Fruit fly (Drosophila melanogaster) whole organism, wandering third instar larva: ENCODE data around the gene Oseg5.

Source experiments
- Dfd ChIP-seq: fragments of >200 bp; optimal IDR thresholded peaks from 2 replicates; lab custom pipeline; 2017; ENCODE audit warnings: missing biosample characterization, missing genetic modification characterization
- Mio ChIP-seq: sonication (Bioruptor generic); optimal IDR thresholded peaks from 2 replicates; lab custom pipeline; 2016; ENCODE audit warnings: missing biosample characterization, missing genetic modification characterization
- OdsH ChIP-seq: fragments of 200-800 bp; sonication (Bioruptor generic); optimal IDR thresholded peaks from 2 replicates; lab custom pipeline; 2016; ENCODE audit warnings: missing biosample characterization, mild to moderate bottlenecking, missing genetic modification characterization
- br ChIP-seq: fragments of 200-800 bp; sonication (Bioruptor generic); optimal IDR thresholded peaks from 2 replicates; lab custom pipeline; 2016; ENCODE audit warnings: missing biosample characterization, missing genetic modification characterization
- dmrt93B ChIP-seq: fragments of 200-800 bp; sonication (Bioruptor generic); optimal IDR thresholded peaks from 2 replicates; lab custom pipeline; 2018; ENCODE audit warnings: missing biosample characterization, mild to moderate bottlenecking, missing genetic modification characterization
- fru ChIP-seq: fragments of 200-800 bp; sonication (Bioruptor generic); optimal IDR thresholded peaks from 3 replicates; lab custom pipeline; 2016; ENCODE audit warnings: missing biosample characterization, mild to moderate bottlenecking, missing genetic modification characterization
- h ChIP-seq: fragments of 200-800 bp; sonication (Bioruptor generic); optimal IDR thresholded peaks from 3 replicates; lab custom pipeline; 2016; ENCODE audit warnings: missing biosample characterization, mild to moderate bottlenecking, missing genetic modification characterization
- psq ChIP-seq: fragments of 200-800 bp; sonication (Bioruptor generic); optimal IDR thresholded peaks from 3 replicates; lab custom pipeline; 2017; ENCODE audit warnings: missing biosample characterization, mild to moderate bottlenecking, missing genetic modification characterization, moderate library complexity
- sv ChIP-seq: fragments of 200-800 bp; sonication (Bioruptor generic); optimal IDR thresholded peaks from 3 replicates; lab custom pipeline; 2016; ENCODE audit warnings: missing biosample characterization, missing genetic modification characterization
- usp ChIP-seq: fragments of >200 bp; optimal IDR thresholded peaks from 2 replicates; lab custom pipeline; 2017; ENCODE audit warnings: missing biosample characterization, missing genetic modification characterization

- TF ChIP-seq h (GFP tag; lab: Kevin White, UChicago) (no peak), br (GFP tag; lab: Kevin White, UChicago) (no peak), Mio (GFP tag; lab: Kevin White, UChicago) (no peak), usp (GFP tag; lab: Kevin White, UChicago) (no peak), OdsH (GFP tag; lab: Kevin White, UChicago) (no peak), Dfd (GFP tag; lab: Kevin White, UChicago) (no peak), psq (GFP tag; lab: Kevin White, UChicago) (no peak), dmrt93B (GFP tag; lab: Kevin White, UChicago) (no peak), fru (GFP tag; lab: Kevin White, UChicago) (no peak), sv (GFP tag; lab: Kevin White, UChicago) (no peak)
These were observed 14.9 kb downstream of the Oseg5 start, which contains the start of gene CheB38c for dm6 chr2L:20820767-20821166.
